Worm (Caenorhabditis elegans): ENCODE data around the gene M163.11.

The M163.11 gene

DNA sequence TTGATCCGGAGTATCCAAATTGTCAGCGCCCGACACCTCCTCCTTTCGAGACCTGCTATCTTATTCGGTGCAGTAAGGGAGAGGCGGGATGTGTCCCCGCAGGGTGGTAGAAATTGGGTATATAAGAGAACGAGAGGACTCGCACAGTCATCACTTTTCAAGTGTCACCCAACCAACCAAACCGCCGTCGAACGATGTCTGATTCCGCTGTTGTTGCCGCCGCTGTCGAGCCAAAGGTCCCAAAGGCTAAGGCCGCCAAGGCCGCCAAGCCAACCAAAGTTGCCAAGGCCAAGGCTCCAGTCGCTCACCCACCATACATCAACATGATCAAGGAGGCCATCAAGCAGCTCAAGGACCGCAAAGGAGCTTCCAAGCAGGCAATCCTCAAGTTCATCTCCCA is 10.8 kb downstream of the M163.11 start, which contains the start of gene his-24 (continued):
- TF ChIP-seq ceh-90 (tag; optimal IDR thresholded peaks at IDR 0.05) (no peak), lin-15B (tag; optimal IDR thresholded peaks at IDR 0.05) (no peak), sox-4 (tag; optimal IDR thresholded peaks at IDR 0.05) (no peak), sptf-1 (tag; optimal IDR thresholded peaks at IDR 0.05) (no peak), nhr-76 (tag; optimal IDR thresholded peaks at IDR 0.05) (no peak), tbx-2 (tag; optimal IDR thresholded peaks at IDR 0.05) (peak; percentile 72), zag-1 (tag; optimal IDR thresholded peaks at IDR 0.05) (no peak), nhr-20 (tag; optimal IDR thresholded peaks at IDR 0.05) (peak; percentile 79), ztf-11 (tag; optimal IDR thresholded peaks at IDR 0.05) (peak in 1 of 2 experiments; percentile 70), snpc-4 (tag; optimal IDR thresholded peaks at IDR 0.05) (peak; percentile 54), mef-2 (tag; optimal IDR thresholded peaks at IDR 0.05) (no peak), fkh-8 (tag; optimal IDR thresholded peaks at IDR 0.05) (peak; percentile 72), hlh-17 (GFP tag; optimal IDR thresholded peaks at IDR 0.05; ENCODE audit: borderline replicate concordance) (no peak), fkh-10 (GFP tag; optimal IDR thresholded peaks at IDR 0.05) (peak; percentile 50), elt-3 (tag; optimal IDR thresholded peaks at IDR 0.05) (peak in 2 of 6 experiments; percentile 9 to 56), ceh-88 (GFP tag; IDR thresholded peaks at IDR 0.05) (no peak), irx-1 (tag; optimal IDR thresholded peaks at IDR 0.05) (peak; percentile 64), mdl-1 (tag; optimal IDR thresholded peaks at IDR 0.05) (peak in 1 of 2 experiments; percentile 46), nhr-84 (tag; optimal IDR thresholded peaks at IDR 0.05) (no peak), nhr-71 (tag; optimal IDR thresholded peaks at IDR 0.05) (peak; percentile 84), C34B4.2 (tag; optimal IDR thresholded peaks at IDR 0.05) (no peak), nhr-28 (tag; optimal IDR thresholded peaks at IDR 0.05) (no peak), ets-5 (GFP tag; IDR thresholded peaks at IDR 0.05) (no peak), fkh-4 (tag; optimal IDR thresholded peaks at IDR 0.05; ENCODE audit: borderline replicate concordance) (no peak), xbp-1 (tag; optimal IDR thresholded peaks at IDR 0.05) (peak; percentile 68), pag-3 (tag; optimal IDR thresholded peaks at IDR 0.05; ENCODE audit: borderline replicate concordance, insufficient read depth) (no peak), nhr-11 (tag; optimal IDR thresholded peaks at IDR 0.05) (no peak), alr-1 (tag; optimal IDR thresholded peaks at IDR 0.05; ENCODE audit: borderline replicate concordance) (no peak), nhr-12 (tag; optimal IDR thresholded peaks at IDR 0.05) (no peak), skn-1 (tag; optimal IDR thresholded peaks at IDR 0.05) (peak; percentile 43), pqm-1 (tag; optimal IDR thresholded peaks at IDR 0.05) (no peak), mab-9 (GFP tag; IDR thresholded peaks at IDR 0.05) (peak; percentile 65), unc-62 (GFP tag; optimal IDR thresholded peaks at IDR 0.05) (no peak), lin-39 (tag; optimal IDR thresholded peaks at IDR 0.05) (peak; percentile 14), F16B12.6 (tag; optimal IDR thresholded peaks at IDR 0.05) (peak; percentile 28), unc-98 (GFP tag; IDR thresholded peaks at IDR 0.05) (no peak), nhr-47 (tag; optimal IDR thresholded peaks at IDR 0.05) (peak; percentile 87), C04F5.9 (tag; optimal IDR thresholded peaks at IDR 0.05) (peak; percentile 33), egl-27 (tag; optimal IDR thresholded peaks at IDR 0.05) (no peak), nhr-77 (tag; optimal IDR thresholded peaks at IDR 0.05) (peak; percentile 55), ama-1 (optimal IDR thresholded peaks at IDR 0.05) (peak; percentile 74), egl-13 (tag; optimal IDR thresholded peaks at IDR 0.05) (no peak), hpl-2 (GFP tag; optimal IDR thresholded peaks at IDR 0.05) (no peak), snu-23 (GFP tag; optimal IDR thresholded peaks at IDR 0.05) (peak; percentile 73)

DNA sequence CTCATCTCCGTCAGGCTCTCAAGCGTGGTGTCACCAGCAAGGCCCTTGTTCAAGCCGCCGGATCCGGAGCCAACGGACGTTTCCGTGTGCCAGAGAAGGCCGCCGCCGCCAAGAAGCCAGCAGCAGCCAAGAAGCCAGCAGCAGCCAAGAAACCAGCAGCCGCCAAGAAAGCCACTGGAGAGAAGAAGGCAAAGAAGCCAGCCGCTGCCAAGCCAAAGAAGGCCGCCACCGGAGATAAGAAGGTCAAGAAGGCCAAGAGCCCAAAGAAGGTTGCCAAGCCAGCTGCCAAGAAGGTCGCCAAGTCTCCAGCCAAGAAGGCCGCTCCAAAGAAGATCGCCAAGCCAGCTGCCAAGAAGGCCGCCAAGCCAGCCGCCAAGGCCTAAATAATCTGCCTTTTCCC is 11.3 kb downstream of the M163.11 start:
- TF ChIP-seq lir-3 (tag; optimal IDR thresholded peaks at IDR 0.05; ENCODE audit: poor library complexity) (no peak), lin-39 (tag; optimal IDR thresholded peaks at IDR 0.05) (no peak), sup-37 (GFP tag; optimal IDR thresholded peaks at IDR 0.05) (no peak), C16A3.4 (tag; optimal IDR thresholded peaks at IDR 0.05) (no peak)
